Fruit fly (Drosophila melanogaster): ENCODE measurements around the gene fh.

Gene fh

DNA sequence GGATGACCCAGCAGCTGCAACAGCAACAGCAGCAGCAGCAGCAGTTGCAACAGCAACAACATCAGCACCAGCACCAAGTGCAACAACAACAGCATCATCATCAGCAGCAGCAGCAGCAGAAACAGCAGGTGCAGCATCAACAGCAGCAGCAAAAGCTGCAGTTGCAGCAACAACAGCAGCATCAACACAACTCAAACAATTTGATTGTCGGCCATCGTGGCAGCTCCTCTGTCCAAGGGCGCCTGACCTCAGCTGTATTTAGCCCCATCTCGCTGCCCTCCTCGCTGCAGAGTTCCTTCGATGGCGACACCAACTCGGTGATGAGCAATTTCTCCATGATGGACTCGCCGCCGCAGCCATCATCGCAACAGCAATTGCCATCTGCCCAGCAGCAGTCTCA is 19.4 kb upstream of the fh start:
- TF ChIP-seq CG12219 (GFP tag; optimal IDR thresholded peaks at IDR 0.05) = no peak
- no peak for TF ChIP-seq cas (GFP tag; IDR thresholded peaks at IDR 0.05)
- no peak for TF ChIP-seq sens-2 (GFP tag; IDR thresholded peaks at IDR 0.05)
- no peak for TF ChIP-seq row (GFP tag; IDR thresholded peaks at IDR 0.05)
- TF ChIP-seq Eip74EF (GFP tag; optimal IDR thresholded peaks at IDR 0.05) = no peak
- no peak for TF ChIP-seq repo (GFP tag; optimal IDR thresholded peaks at IDR 0.05)
- TF ChIP-seq CG4360 (GFP tag; IDR thresholded peaks at IDR 0.05) = no peak
- no peak for TF ChIP-seq bbx (GFP tag; IDR thresholded peaks at IDR 0.05; ENCODE audit: partially characterized antibody)

DNA sequence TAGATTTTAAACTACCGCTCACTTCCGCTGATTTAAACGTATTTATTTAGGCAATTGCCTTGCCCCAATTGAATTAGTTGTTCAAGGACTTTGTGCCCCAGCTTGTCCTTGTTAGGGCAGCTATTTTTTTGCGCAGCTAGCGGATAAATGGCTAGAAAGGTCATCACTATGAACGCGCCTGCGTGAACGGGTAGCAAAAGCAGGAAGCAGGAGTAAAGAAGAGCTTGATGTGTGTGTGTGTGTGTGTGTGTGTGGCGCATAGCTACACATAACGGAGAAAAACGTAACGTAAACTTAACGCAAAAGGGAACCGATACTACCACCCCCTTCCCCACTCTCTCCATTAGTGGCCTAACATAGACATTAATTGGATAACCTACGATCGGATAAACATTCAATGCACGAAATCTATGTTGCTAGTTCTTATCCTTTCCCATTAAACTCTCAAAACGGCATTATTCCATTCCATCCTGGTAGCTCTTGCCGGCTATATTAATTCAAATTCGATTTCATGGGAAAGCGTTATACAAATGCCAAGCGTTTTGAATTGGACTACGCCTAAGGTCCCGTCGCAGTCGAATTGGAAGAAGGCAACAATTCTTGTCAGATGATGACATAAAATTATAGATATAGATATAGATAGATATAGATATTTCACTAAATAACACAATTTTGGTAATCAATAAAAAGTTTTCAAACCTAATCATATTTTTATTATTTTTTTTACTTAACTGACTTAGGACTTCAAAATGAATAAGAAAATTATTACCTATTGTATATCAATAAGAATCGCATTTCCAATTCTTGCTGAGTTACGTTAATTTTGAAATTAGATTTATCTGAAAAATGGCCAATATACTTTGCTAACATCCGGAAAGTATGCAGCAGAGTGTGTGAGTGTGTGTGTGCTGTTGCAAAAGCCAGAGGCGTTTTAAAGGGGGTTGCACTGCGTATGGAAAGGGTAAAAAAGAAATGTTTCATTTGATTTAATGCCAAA is 15.9 kb upstream of the fh start:
- peak; percentile 18 for TF ChIP-seq CG15479 (GFP tag; optimal IDR thresholded peaks at IDR 0.05)
- 0 out of 3 replicates have a peak, but pooled peaks have one; percentile 11 for TF ChIP-seq zfh1 (GFP tag; IDR thresholded peaks at IDR 0.05)
- no peak for TF ChIP-seq tx (GFP tag; optimal IDR thresholded peaks at IDR 0.05)
- TF ChIP-seq pita (GFP tag; optimal IDR thresholded peaks at IDR 0.05) = no peak
- TF ChIP-seq sr (GFP tag; IDR thresholded peaks at IDR 0.05) = no peak
- TF ChIP-seq fd3F (GFP tag; optimal IDR thresholded peaks at IDR 0.05) = no peak
- no peak for TF ChIP-seq jigr1 (GFP tag; IDR thresholded peaks at IDR 0.05)
- no peak for TF ChIP-seq ro (GFP tag; IDR thresholded peaks at IDR 0.05)
- TF ChIP-seq Dp (GFP tag; optimal IDR thresholded peaks at IDR 0.05) = no peak
- TF ChIP-seq Med (GFP tag) = peak; percentile 28
- no peak for TF ChIP-seq grn (GFP tag; optimal IDR thresholded peaks at IDR 0.05)
- no peak for TF ChIP-seq unc-4 (GFP tag; IDR thresholded peaks at IDR 0.05; ENCODE audit: partially characterized antibody)
- TF ChIP-seq phol (tag; optimal IDR thresholded peaks at IDR 0.05) = no peak
- TF ChIP-seq slou (GFP tag; optimal IDR thresholded peaks at IDR 0.05) = no peak
- TF ChIP-seq CG12769 (tag; optimal IDR thresholded peaks at IDR 0.05) = no peak
- no peak for TF ChIP-seq fd64A (GFP tag; optimal IDR thresholded peaks at IDR 0.05)
- no peak for TF ChIP-seq Drgx (GFP tag; IDR thresholded peaks at IDR 0.05)
- TF ChIP-seq CG5245 (GFP tag; optimal IDR thresholded peaks at IDR 0.05) = no peak
- TF ChIP-seq lola (GFP tag; optimal IDR thresholded peaks at IDR 0.05) = no peak
- TF ChIP-seq nerfin-1 (tag; optimal IDR thresholded peaks at IDR 0.05) = peak; percentile 86
- peak; percentile 14 for TF ChIP-seq CG6765 (GFP tag; optimal IDR thresholded peaks at IDR 0.05)
- TF ChIP-seq CG2116 (GFP tag; optimal IDR thresholded peaks at IDR 0.05) = peak; percentile 17
- no peak for TF ChIP-seq Dbx (GFP tag; IDR thresholded peaks at IDR 0.05)
- peak; percentile 78 for TF ChIP-seq Elba2 (GFP tag; optimal IDR thresholded peaks at IDR 0.05)
- no peak for TF ChIP-seq Pdp1 (GFP tag; optimal IDR thresholded peaks at IDR 0.05)
- peak; percentile 50 for TF ChIP-seq row (GFP tag; IDR thresholded peaks at IDR 0.05)
- TF ChIP-seq Sry-β (GFP tag; optimal IDR thresholded peaks at IDR 0.05) = peak; percentile 90
- TF ChIP-seq run (tag; optimal IDR thresholded peaks at IDR 0.05) = no peak
- TF ChIP-seq CG16815 (GFP tag; optimal IDR thresholded peaks at IDR 0.05) = no peak
- TF ChIP-seq Nf-YC (tag; optimal IDR thresholded peaks at IDR 0.05) = no peak
- peak; percentile 6 for TF ChIP-seq CG9727 (GFP tag; optimal IDR thresholded peaks at IDR 0.05)
- TF ChIP-seq Dref (GFP tag; IDR thresholded peaks at IDR 0.05) = no peak
- no peak for TF ChIP-seq CG12299 (tag; optimal IDR thresholded peaks at IDR 0.05)
- no peak for TF ChIP-seq Tbp (GFP tag; optimal IDR thresholded peaks at IDR 0.05)
- TF ChIP-seq crol (GFP tag; IDR thresholded peaks at IDR 0.05) = 0 out of 2 replicates have a peak, but pooled peaks have one; percentile 10
- no peak for TF ChIP-seq Gug (GFP tag; IDR thresholded peaks at IDR 0.05)
- TF ChIP-seq BtbVII (GFP tag; optimal IDR thresholded peaks at IDR 0.05) = no peak
- no peak for TF ChIP-seq CG18262 (tag; optimal IDR thresholded peaks at IDR 0.05)
- TF ChIP-seq CG4707 (GFP tag; optimal IDR thresholded peaks at IDR 0.05) = no peak
- peak; percentile 91 for TF ChIP-seq CG9437 (GFP tag; optimal IDR thresholded peaks at IDR 0.05)
